Fruit fly (Drosophila melanogaster): ENCODE data around the gene X11Lbeta.
A peak's percentile ranks its signal among the peaks of the same experiment; 100 is the strongest.

Gene X11Lbeta

dm6 chrX:10587445-10587844 lies 40.1 kb upstream of the X11Lbeta start (continued):
- TF ChIP-seq Trl (optimal IDR thresholded peaks at IDR 0.05) (no peak), Trl (GFP tag; optimal IDR thresholded peaks at IDR 0.05) (peak; percentile 44), CG11085 (GFP tag; IDR thresholded peaks at IDR 0.05) (no peak), Ets97D (GFP tag; optimal IDR thresholded peaks at IDR 0.05) (no peak), pzg (GFP tag; optimal IDR thresholded peaks at IDR 0.05) (no peak), disco-r (GFP tag; optimal IDR thresholded peaks at IDR 0.05) (no peak), gem (tag; optimal IDR thresholded peaks at IDR 0.05) (no peak), Camta (GFP tag; optimal IDR thresholded peaks at IDR 0.05) (peak; percentile 6), Abd-B (GFP tag; optimal IDR thresholded peaks at IDR 0.05) (peak; percentile 49), hbn (GFP tag; IDR thresholded peaks at IDR 0.05; ENCODE audit: partially characterized antibody) (no peak), sd (tag; optimal IDR thresholded peaks at IDR 0.05) (no peak), CG4820 (GFP tag; optimal IDR thresholded peaks at IDR 0.05) (no peak), Ptx1 (GFP tag; IDR thresholded peaks at IDR 0.05) (peak; percentile 66), Dad (GFP tag; optimal IDR thresholded peaks at IDR 0.05) (no peak), CG2116 (GFP tag; optimal IDR thresholded peaks at IDR 0.05) (no peak), CG14965 (GFP tag; optimal IDR thresholded peaks at IDR 0.05; ENCODE audit: borderline replicate concordance) (no peak), cad (GFP tag; optimal IDR thresholded peaks at IDR 0.05) (no peak), her (GFP tag; optimal IDR thresholded peaks at IDR 0.05) (no peak), insv (GFP tag; optimal IDR thresholded peaks at IDR 0.05) (no peak), Hr3 (GFP tag; optimal IDR thresholded peaks at IDR 0.05) (peak; percentile 25), CG6175 (GFP tag; IDR thresholded peaks at IDR 0.05) (no peak), ranshi (GFP tag; IDR thresholded peaks at IDR 0.05) (peak; percentile 31; the same call in 1 of the 2 replicates), br (optimal IDR thresholded peaks at IDR 0.05) (no peak), oc (tag; optimal IDR thresholded peaks at IDR 0.05) (no peak), Oaz (GFP tag; IDR thresholded peaks at IDR 0.05) (no peak), Dip3 (GFP tag; optimal IDR thresholded peaks at IDR 0.05) (peak; percentile 56), CG2712 (tag; optimal IDR thresholded peaks at IDR 0.05) (peak; percentile 41), Hr78 (GFP tag; optimal IDR thresholded peaks at IDR 0.05) (no peak), CG8290 (GFP tag; optimal IDR thresholded peaks at IDR 0.05) (no peak), CG8290 (tag; optimal IDR thresholded peaks at IDR 0.05) (no peak), CG10209 (GFP tag; optimal IDR thresholded peaks at IDR 0.05) (no peak), CG8089 (GFP tag; optimal IDR thresholded peaks at IDR 0.05) (no peak), CG17912 (GFP tag; optimal IDR thresholded peaks at IDR 0.05) (no peak), CG14441 (GFP tag; IDR thresholded peaks at IDR 0.05) (peak; percentile 64), CG6683 (GFP tag; optimal IDR thresholded peaks at IDR 0.05) (no peak), CG9797 (GFP tag; optimal IDR thresholded peaks at IDR 0.05) (no peak), chinmo (GFP tag; IDR thresholded peaks at IDR 0.05; ENCODE audit: partially characterized antibody) (no peak), fd3F (GFP tag; optimal IDR thresholded peaks at IDR 0.05) (peak; percentile 35), phol (tag; optimal IDR thresholded peaks at IDR 0.05) (no peak), jigr1 (GFP tag; IDR thresholded peaks at IDR 0.05) (no peak), E2f2 (GFP tag; IDR thresholded peaks at IDR 0.05) (peak; percentile 31; the same call in 1 of the 2 replicates), zfh1 (GFP tag; IDR thresholded peaks at IDR 0.05) (0 out of 3 replicates have a peak, but pooled peaks have one; percentile 46), Eip74EF (GFP tag; optimal IDR thresholded peaks at IDR 0.05) (no peak), Aef1 (GFP tag; IDR thresholded peaks at IDR 0.05) (peak; percentile 21; the same call in 1 of the 3 replicates), CG12942 (GFP tag; optimal IDR thresholded peaks at IDR 0.05) (no peak), jumu (GFP tag; optimal IDR thresholded peaks at IDR 0.05) (no peak), CG32772 (GFP tag; IDR thresholded peaks at IDR 0.05) (peak; percentile 59), TFAM (GFP tag; optimal IDR thresholded peaks at IDR 0.05) (no peak), Hmx (GFP tag; optimal IDR thresholded peaks at IDR 0.05) (no peak), CG12155 (GFP tag; optimal IDR thresholded peaks at IDR 0.05) (no peak), Doc2 (GFP tag; IDR thresholded peaks at IDR 0.05) (no peak), esg (GFP tag; conservative IDR thresholded peaks at IDR 0.05) (no peak), nau (GFP tag; optimal IDR thresholded peaks at IDR 0.05) (no peak)
